Fruit fly (Drosophila melanogaster): ENCODE data around the gene RagA-B.

RagA-B gene

dm6 chr3R:8979850-8980775 is 4.0 kb downstream of the RagA-B start (continued):
- TF ChIP-seq sd (tag; optimal IDR thresholded peaks at IDR 0.05) (no peak), eve (GFP tag; optimal IDR thresholded peaks at IDR 0.05) (no peak), Lhr (GFP tag; optimal IDR thresholded peaks at IDR 0.05) (peak; percentile 45), nerfin-2 (GFP tag; IDR thresholded peaks at IDR 0.05; ENCODE audit: partially characterized antibody) (0 out of 2 replicates have a peak, but pooled peaks have one; percentile 22), Jarid2 (GFP tag; optimal IDR thresholded peaks at IDR 0.05) (no peak), CG5953 (GFP tag; IDR thresholded peaks at IDR 0.05) (no peak), HLH4C (GFP tag; IDR thresholded peaks at IDR 0.05; ENCODE audit: partially characterized antibody) (peak; percentile 39; the same call in 1 of the 3 replicates), dpn (GFP tag; optimal IDR thresholded peaks at IDR 0.05) (peak in 1 of 2 experiments; percentile 28), CG34376 (GFP tag; optimal IDR thresholded peaks at IDR 0.05) (no peak), row (GFP tag; IDR thresholded peaks at IDR 0.05) (peak; percentile 44; the same call in 1 of the 3 replicates), vnd (GFP tag; IDR thresholded peaks at IDR 0.05; ENCODE audit: partially characterized antibody) (no peak), dmrt99B (tag; optimal IDR thresholded peaks at IDR 0.05) (no peak), MTF-1 (GFP tag; optimal IDR thresholded peaks at IDR 0.05; ENCODE audit: borderline replicate concordance) (no peak), D19A (tag; optimal IDR thresholded peaks at IDR 0.05) (peak; percentile 25), CG18764 (GFP tag; optimal IDR thresholded peaks at IDR 0.05) (no peak), trem (tag; optimal IDR thresholded peaks at IDR 0.05) (peak; percentile 27), Hmx (GFP tag; optimal IDR thresholded peaks at IDR 0.05) (no peak), fd64A (GFP tag; optimal IDR thresholded peaks at IDR 0.05) (no peak), Usf (GFP tag; optimal IDR thresholded peaks at IDR 0.05) (no peak), hkb (optimal IDR thresholded peaks at IDR 0.05) (no peak), hkb (GFP tag; IDR thresholded peaks at IDR 0.05) (no peak), Hsf (GFP tag; optimal IDR thresholded peaks at IDR 0.05) (no peak), CG13424 (tag; optimal IDR thresholded peaks at IDR 0.05) (no peak), trh (GFP tag; optimal IDR thresholded peaks at IDR 0.05) (no peak), bsh (GFP tag; optimal IDR thresholded peaks at IDR 0.05) (peak; percentile 8 to 11), sens (GFP tag) (peak; percentile 53), dysf (GFP tag; IDR thresholded peaks at IDR 0.05) (no peak), dan (GFP tag; IDR thresholded peaks at IDR 0.05) (no peak), sc (optimal IDR thresholded peaks at IDR 0.05) (no peak), sc (GFP tag; optimal IDR thresholded peaks at IDR 0.05) (no peak), CG12942 (GFP tag; optimal IDR thresholded peaks at IDR 0.05) (no peak), stc (GFP tag; IDR thresholded peaks at IDR 0.05) (no peak), pum (GFP tag; optimal IDR thresholded peaks at IDR 0.05) (peak; percentile 8), Mes4 (GFP tag; optimal IDR thresholded peaks at IDR 0.05) (no peak), ato (GFP tag; IDR thresholded peaks at IDR 0.05; ENCODE audit: partially characterized antibody) (no peak), CG18476 (GFP tag; optimal IDR thresholded peaks at IDR 0.05) (no peak), fd3F (GFP tag; optimal IDR thresholded peaks at IDR 0.05) (no peak), CG31365 (tag; optimal IDR thresholded peaks at IDR 0.05) (no peak), Nf-YA (GFP tag; IDR thresholded peaks at IDR 0.05) (no peak), CG31441 (GFP tag; IDR thresholded peaks at IDR 0.05) (no peak), tll (GFP tag; optimal IDR thresholded peaks at IDR 0.05) (no peak), CG10462 (GFP tag; optimal IDR thresholded peaks at IDR 0.05) (no peak), ab (GFP tag; optimal IDR thresholded peaks at IDR 0.05) (no peak), CG3407 (GFP tag; optimal IDR thresholded peaks at IDR 0.05) (no peak), CG12219 (GFP tag; optimal IDR thresholded peaks at IDR 0.05) (no peak), CG17829 (tag; optimal IDR thresholded peaks at IDR 0.05) (peak; percentile 16), Bdp1 (GFP tag; optimal IDR thresholded peaks at IDR 0.05) (no peak), CG2678 (tag; optimal IDR thresholded peaks at IDR 0.05) (peak; percentile 8), H2.0 (GFP tag; IDR thresholded peaks at IDR 0.05) (no peak)
